Worm (Caenorhabditis elegans): ENCODE measurements around the gene F35F10.5.

DNA sequence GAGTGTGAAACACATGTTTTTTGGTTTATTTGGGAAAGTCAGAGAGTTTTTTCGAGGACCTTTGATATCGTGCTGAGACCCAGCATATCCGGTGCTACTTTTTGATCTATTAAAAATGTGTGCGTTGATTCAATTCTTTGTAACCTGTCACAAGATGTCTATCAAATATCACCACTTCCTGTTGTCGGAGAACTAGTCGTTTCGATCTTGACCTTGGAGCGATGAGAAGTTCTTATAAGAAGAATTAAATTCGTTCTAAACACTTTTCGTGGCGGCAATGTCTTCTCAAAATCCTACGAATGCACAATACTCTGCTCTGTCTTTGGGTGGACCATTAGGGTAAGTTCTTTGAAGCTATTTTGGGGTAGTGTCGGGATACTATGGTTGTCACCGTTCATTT lies 31.4 kb downstream of the F35F10.5 start, which contains the start of gene F35F10.1:
- no peak for TF ChIP-seq cog-1 (tag; optimal IDR thresholded peaks at IDR 0.05)
- TF ChIP-seq ztf-23 (GFP tag; IDR thresholded peaks at IDR 0.05): no peak
- TF ChIP-seq ztf-29 (GFP tag; IDR thresholded peaks at IDR 0.05): no peak
- TF ChIP-seq med-1 (GFP tag; optimal IDR thresholded peaks at IDR 0.05; ENCODE audit: insufficient read depth): no peak
- no peak for TF ChIP-seq T22C8.4 (GFP tag; IDR thresholded peaks at IDR 0.05)

All from whole organism, midembryonic.